Fruit fly (Drosophila melanogaster) whole organism, prepupa: Measurements from ENCODE around the gene CG14645.

Source experiments
- Blimp-1 ChIP-seq: fragments of 200-800 bp; sonication (Bioruptor generic); optimal IDR thresholded peaks from 3 replicates; lab custom pipeline; 2017; ENCODE audit warnings: missing biosample characterization, missing genetic modification characterization, mild to moderate bottlenecking, moderate library complexity, missing genetic modification reagents
- CG16779 ChIP-seq: fragments of 200-800 bp; sonication (Bioruptor generic); optimal IDR thresholded peaks from 3 replicates; lab custom pipeline; 2017; ENCODE audit warnings: missing biosample characterization, mild to moderate bottlenecking, missing genetic modification characterization
- CG32006 ChIP-seq: fragments of 200-800 bp; sonication (Bioruptor generic); optimal IDR thresholded peaks from 3 replicates; lab custom pipeline; 2017; ENCODE audit warnings: missing biosample characterization, mild to moderate bottlenecking, missing genetic modification characterization
- CG3919 ChIP-seq: fragments of 200-800 bp; sonication (Bioruptor generic); optimal IDR thresholded peaks from 3 replicates; lab custom pipeline; 2016; ENCODE audit warnings: missing biosample characterization, missing genetic modification characterization
- CG6808 ChIP-seq: fragments of 200-800 bp; sonication (Bioruptor generic); optimal IDR thresholded peaks from 3 replicates; lab custom pipeline; 2017; ENCODE audit warnings: missing biosample characterization, missing genetic modification characterization, mild to moderate bottlenecking, moderate library complexity, missing genetic modification reagents
- CG6854 ChIP-seq: fragments of 200-800 bp; sonication (Bioruptor generic); optimal IDR thresholded peaks from 2 replicates; lab custom pipeline; 2017; ENCODE audit warnings: missing biosample characterization, mild to moderate bottlenecking, missing genetic modification characterization
- CG7368 ChIP-seq: fragments of 200-800 bp; sonication (Bioruptor generic); optimal IDR thresholded peaks from 3 replicates; lab custom pipeline; 2016; ENCODE audit warnings: missing biosample characterization, missing genetic modification characterization
- Eip78C ChIP-seq: fragments of 200-800 bp; sonication (Bioruptor generic); peaks from one replicate; lab custom pipeline; 2016; ENCODE audit warnings: missing biosample characterization, missing genetic modification characterization
- Ets96B ChIP-seq: fragments of 200-800 bp; optimal IDR thresholded peaks from 2 replicates; lab custom pipeline; 2019; ENCODE audit warnings: missing biosample characterization, mild to moderate bottlenecking, missing genetic modification characterization, moderate library complexity
- Hr4 ChIP-seq: fragments of 200-800 bp; sonication (Bioruptor generic); optimal IDR thresholded peaks from 3 replicates; lab custom pipeline; 2016; ENCODE audit warnings: missing biosample characterization, missing genetic modification characterization
- Smox ChIP-seq: fragments of 200-800 bp; sonication (Bioruptor generic); optimal IDR thresholded peaks from 3 replicates; lab custom pipeline; 2016; ENCODE audit warnings: missing biosample characterization, missing genetic modification characterization
- net ChIP-seq: fragments of 200-800 bp; sonication (Bioruptor generic); optimal IDR thresholded peaks from 3 replicates; lab custom pipeline; 2016; ENCODE audit warnings: missing biosample characterization, missing genetic modification characterization
- spab ChIP-seq: fragments of 200-800 bp; sonication (Bioruptor generic); optimal IDR thresholded peaks from 2 replicates; lab custom pipeline; 2017; ENCODE audit warnings: missing biosample characterization, mild to moderate bottlenecking, missing genetic modification characterization, missing genetic modification reagents

DNA sequence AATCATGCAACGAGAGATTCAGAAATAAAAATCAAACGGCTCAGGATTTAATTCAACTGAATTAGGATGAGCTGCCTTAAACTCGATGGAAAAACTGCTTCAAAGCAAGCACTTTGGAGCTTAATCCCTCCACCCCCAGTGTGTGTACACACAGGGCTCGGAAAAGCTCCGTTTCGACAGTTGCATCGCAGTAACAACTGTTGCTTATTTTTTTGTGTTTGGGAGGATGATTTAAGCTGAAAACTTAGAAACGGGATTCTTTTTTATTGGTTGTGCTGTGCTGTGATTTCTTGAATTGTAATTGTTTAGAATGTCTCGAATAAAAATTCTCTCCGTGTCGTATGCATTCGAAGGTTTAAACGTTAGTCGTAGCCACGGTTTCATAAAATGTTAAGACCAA, 15.9 kb upstream of the CG14645 start, which contains the start of gene Syt14:
- TF ChIP-seq Hr4 (GFP tag; lab: Kevin White, UChicago) (no peak), Ets96B (tag; lab: Kevin White, UChicago) (no peak), net (GFP tag; lab: Kevin White, UChicago) (no peak), Blimp-1 (GFP tag; lab: Kevin White, UChicago) (no peak), CG6854 (GFP tag; lab: Kevin White, UChicago) (no peak), CG7368 (GFP tag; lab: Kevin White, UChicago) (no peak), CG32006 (GFP tag; lab: Kevin White, UChicago) (no peak), Eip78C (no peak), Smox (no peak), CG6808 (GFP tag; lab: Kevin White, UChicago) (no peak), CG3919 (GFP tag; lab: Kevin White, UChicago) (no peak), spab (GFP tag; lab: Kevin White, UChicago) (no peak), CG16779 (tag; lab: Kevin White, UChicago) (no peak)
